Fruit fly (Drosophila melanogaster): ENCODE data around the gene CG31111.
A peak's percentile ranks its signal among the peaks of the same experiment; 100 is the strongest.

Gene CG31111

dm6 chr3R:25024895-25025557 is 31.0 kb downstream of the CG31111 start, which contains the start of the genes EMC6 and Hr96 (continued):
- TF ChIP-seq MESR4 (GFP tag; optimal IDR thresholded peaks at IDR 0.05), result peak; percentile 93
- peak; percentile 86 for TF ChIP-seq CG12219 (GFP tag; optimal IDR thresholded peaks at IDR 0.05)
- TF ChIP-seq CG13296 (GFP tag; optimal IDR thresholded peaks at IDR 0.05), result peak; percentile 92
- TF ChIP-seq hkb (optimal IDR thresholded peaks at IDR 0.05), result no peak
- TF ChIP-seq hkb (GFP tag; IDR thresholded peaks at IDR 0.05), result peak; percentile 91
- peak; percentile 96 for TF ChIP-seq sens-2 (GFP tag; IDR thresholded peaks at IDR 0.05)
- TF ChIP-seq esg (GFP tag; conservative IDR thresholded peaks at IDR 0.05), result peak; percentile 88
- peak; percentile 84 for TF ChIP-seq ATbp (GFP tag; optimal IDR thresholded peaks at IDR 0.05)
- TF ChIP-seq fd64A (GFP tag; optimal IDR thresholded peaks at IDR 0.05), result peak; percentile 76
- TF ChIP-seq dimm (GFP tag; IDR thresholded peaks at IDR 0.05), result peak; percentile 75
- TF ChIP-seq Ets97D (GFP tag; optimal IDR thresholded peaks at IDR 0.05), result peak; percentile 93
- peak; percentile 74; the same call in 1 of the 2 replicates for TF ChIP-seq dati (GFP tag; IDR thresholded peaks at IDR 0.05)
- TF ChIP-seq D19B (GFP tag; optimal IDR thresholded peaks at IDR 0.05), result peak; percentile 81
- TF ChIP-seq H2.0 (GFP tag; IDR thresholded peaks at IDR 0.05), result peak; percentile 90
- peak; percentile 99 for TF ChIP-seq her (GFP tag; optimal IDR thresholded peaks at IDR 0.05)
- no peak for TF ChIP-seq br (optimal IDR thresholded peaks at IDR 0.05)
- peak; percentile 91 for TF ChIP-seq CG6689 (GFP tag; IDR thresholded peaks at IDR 0.05)
- peak; percentile 90 for TF ChIP-seq ase (GFP tag; IDR thresholded peaks at IDR 0.05)
- TF ChIP-seq Camta (GFP tag; optimal IDR thresholded peaks at IDR 0.05), result peak; percentile 93
- TF ChIP-seq zen2 (GFP tag; IDR thresholded peaks at IDR 0.05; ENCODE audit: partially characterized antibody), result peak; percentile 50; the same call in 1 of the 3 replicates
- peak; percentile 94 for TF ChIP-seq bab2 (GFP tag; optimal IDR thresholded peaks at IDR 0.05)
- peak; percentile 85 for TF ChIP-seq Bdp1 (GFP tag; optimal IDR thresholded peaks at IDR 0.05)
- TF ChIP-seq CG11696 (GFP tag; IDR thresholded peaks at IDR 0.05), result peak; percentile 81
- TF ChIP-seq ken (GFP tag; IDR thresholded peaks at IDR 0.05), result peak; percentile 96
- TF ChIP-seq Six4 (GFP tag; optimal IDR thresholded peaks at IDR 0.05), result peak; percentile 91
- TF ChIP-seq CG7556 (GFP tag; optimal IDR thresholded peaks at IDR 0.05), result peak; percentile 91
- peak; percentile 45 for TF ChIP-seq hbn (GFP tag; IDR thresholded peaks at IDR 0.05; ENCODE audit: partially characterized antibody)
- peak; percentile 96 for TF ChIP-seq Xbp1 (GFP tag; optimal IDR thresholded peaks at IDR 0.05)
- peak; percentile 82 for TF ChIP-seq ERR (GFP tag; optimal IDR thresholded peaks at IDR 0.05)
- peak; percentile 61 to 95 for TF ChIP-seq bsh (GFP tag; optimal IDR thresholded peaks at IDR 0.05)
- TF ChIP-seq CG6254 (GFP tag; optimal IDR thresholded peaks at IDR 0.05), result peak; percentile 78
- TF ChIP-seq Poxn (GFP tag; IDR thresholded peaks at IDR 0.05), result peak; percentile 77
- peak; percentile 79 for TF ChIP-seq croc (GFP tag; conservative IDR thresholded peaks at IDR 0.05)
- TF ChIP-seq CG3065 (GFP tag; optimal IDR thresholded peaks at IDR 0.05), result peak; percentile 87
- TF ChIP-seq CG16863 (GFP tag; optimal IDR thresholded peaks at IDR 0.05), result peak; percentile 89
- no peak for TF ChIP-seq pan (optimal IDR thresholded peaks at IDR 0.05)
- TF ChIP-seq pan (GFP tag; optimal IDR thresholded peaks at IDR 0.05 in 1 of 2, IDR thresholded peaks at IDR 0.05 in 1 of 2), result peak in 1 of 2 experiments; percentile 94
- peak; percentile 93 for TF ChIP-seq CG17359 (tag; optimal IDR thresholded peaks at IDR 0.05)
- peak; percentile 84 for TF ChIP-seq aop (GFP tag; IDR thresholded peaks at IDR 0.05)
- TF ChIP-seq dan (GFP tag; IDR thresholded peaks at IDR 0.05), result peak; percentile 65
- peak; percentile 87 for TF ChIP-seq CG10959 (GFP tag; IDR thresholded peaks at IDR 0.05)
- TF ChIP-seq CG1024 (GFP tag; IDR thresholded peaks at IDR 0.05), result peak; percentile 81
- peak; percentile 89 for TF ChIP-seq trh (GFP tag; optimal IDR thresholded peaks at IDR 0.05)
- peak; percentile 89 for TF ChIP-seq Taf1 (GFP tag; IDR thresholded peaks at IDR 0.05)
- peak; percentile 93 for TF ChIP-seq CG12942 (GFP tag; optimal IDR thresholded peaks at IDR 0.05)
- TF ChIP-seq Hand (GFP tag; optimal IDR thresholded peaks at IDR 0.05), result peak; percentile 73
- TF ChIP-seq Dref (GFP tag; IDR thresholded peaks at IDR 0.05), result peak; percentile 85
- peak; percentile 65; the same call in 1 of the 3 replicates for TF ChIP-seq Opbp (GFP tag; IDR thresholded peaks at IDR 0.05; ENCODE audit: partially characterized antibody)
- peak; percentile 81 for TF ChIP-seq CG11560 (tag; IDR thresholded peaks at IDR 0.05)
- TF ChIP-seq chn (GFP tag; optimal IDR thresholded peaks at IDR 0.05), result peak; percentile 96
- TF ChIP-seq Hr78 (GFP tag; optimal IDR thresholded peaks at IDR 0.05), result no peak
